Fruit fly (Drosophila melanogaster): ENCODE results near the gene Rsph3.

Rsph3 gene

DNA sequence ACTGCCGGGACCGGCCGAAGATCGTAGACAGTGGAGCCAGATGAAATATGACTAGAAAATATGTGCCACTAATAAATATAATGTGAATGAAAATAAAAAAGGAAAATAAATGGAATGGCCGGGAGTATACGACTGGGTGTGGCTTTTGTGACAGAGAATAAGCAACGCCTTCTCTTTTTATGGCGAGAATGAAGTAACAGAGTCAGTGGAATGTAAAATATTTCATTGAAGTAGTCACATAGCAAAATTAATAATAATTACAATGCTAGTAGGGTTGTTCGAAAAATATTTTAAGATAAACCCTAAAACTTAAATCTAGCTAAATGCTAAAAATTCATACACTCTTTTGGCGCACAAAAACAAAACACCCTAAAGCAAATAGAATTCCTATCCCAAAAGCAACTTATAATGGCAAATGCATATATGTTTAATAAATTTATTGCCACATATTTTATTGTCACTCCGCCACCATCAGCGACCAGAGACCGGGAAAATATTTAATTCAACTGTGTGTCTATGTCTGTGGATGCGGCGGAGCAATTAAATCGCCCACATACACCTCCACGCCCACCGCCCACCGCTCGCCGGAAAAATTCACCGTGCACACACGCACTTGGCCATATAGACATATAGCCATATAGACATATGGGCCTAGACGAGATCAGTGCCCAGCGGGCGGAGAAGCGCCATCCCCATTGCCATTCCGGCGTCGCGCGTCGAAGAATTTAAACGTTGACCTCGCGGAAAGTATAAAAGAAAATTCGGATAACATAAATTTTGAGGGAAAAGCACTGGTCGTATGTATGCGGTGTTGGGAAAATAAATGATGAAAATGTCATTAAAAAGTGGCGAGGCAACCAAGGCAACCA lies 56.1 kb downstream of the Rsph3 start:
- TF ChIP-seq CG8478 (optimal IDR thresholded peaks at IDR 0.05) (no peak), EcR (GFP tag; optimal IDR thresholded peaks at IDR 0.05) (no peak), usp (GFP tag; optimal IDR thresholded peaks at IDR 0.05) (no peak), pan (optimal IDR thresholded peaks at IDR 0.05) (no peak), Dll (optimal IDR thresholded peaks at IDR 0.05) (no peak), psq (optimal IDR thresholded peaks at IDR 0.05) (no peak)

All from whole organism.